Fruit fly (Drosophila melanogaster): ENCODE data around the gene Tsp66A.

- TF ChIP-seq psq (optimal IDR thresholded peaks at IDR 0.05) (no peak), EcR (GFP tag; optimal IDR thresholded peaks at IDR 0.05) (no peak), pan (optimal IDR thresholded peaks at IDR 0.05) (no peak), CG8478 (optimal IDR thresholded peaks at IDR 0.05) (no peak)
Measured at dm6 chr3L:7510414-7511384, 45.4 kb downstream of the Tsp66A start, which contains the start of gene CG7546.
